Worm (Caenorhabditis elegans) whole organism, L4 larva: ENCODE results near the gene npr-5.

Source experiments
- D1046.2 ChIP-seq: fragments of 200-800 bp; sonication (Bioruptor generic); IDR thresholded peaks from 2 replicates; pipeline ENCODE4 v1.3.6; 2022; ENCODE audit warnings: missing genetic modification characterization, missing compliant biosample characterization
- F10B5.3 ChIP-seq: sonication (generic microtip); optimal IDR thresholded peaks from 2 replicates; lab custom pipeline; 2016; ENCODE audit warnings: mild to moderate bottlenecking, missing genetic modification characterization, missing compliant biosample characterization
- arid-1 ChIP-seq: fragments of 200-800 bp; sonication (Bioruptor generic); conservative IDR thresholded peaks from 2 replicates; pipeline ENCODE4 v1.3.6; 2022; ENCODE audit warnings: missing genetic modification reagents, missing genetic modification characterization, missing compliant biosample characterization
- ceh-20 ChIP-seq: fragments of 200-800 bp; sonication (Bioruptor generic); IDR thresholded peaks from 2 replicates; pipeline ENCODE4 v1.3.6; 2022; ENCODE audit warnings: missing genetic modification reagents, missing genetic modification characterization, missing compliant biosample characterization
- daf-12 ChIP-seq: fragments of 150-350 bp; optimal IDR thresholded peaks from 2 replicates; lab custom pipeline; 2014; ENCODE audit warnings: missing biosample characterization, missing genetic modification reagents, missing genetic modification characterization
- dmd-8 ChIP-seq: fragments of 200-800 bp; sonication (Bioruptor generic); IDR thresholded peaks from 2 replicates; pipeline ENCODE4 v1.3.6; 2022; ENCODE audit warnings: missing genetic modification characterization, missing compliant biosample characterization
- dpl-1 ChIP-seq: fragments of 150-350 bp; optimal IDR thresholded peaks from 2 replicates; lab custom pipeline; 2014; ENCODE audit warnings: missing biosample characterization, missing genetic modification reagents, missing genetic modification characterization
- egl-43 ChIP-seq: fragments of 200-800 bp; sonication (Bioruptor generic); IDR thresholded peaks from 2 replicates; pipeline ENCODE4 v1.3.6; 2022; ENCODE audit warnings: missing genetic modification reagents, missing genetic modification characterization, missing compliant biosample characterization
- hlh-11 ChIP-seq: fragments of 200-800 bp; sonication (Bioruptor generic); optimal IDR thresholded peaks from 2 replicates; lab custom pipeline; 2018; ENCODE audit warnings: mild to moderate bottlenecking, missing genetic modification characterization, missing compliant biosample characterization
- hlh-30 ChIP-seq: sonication (generic microtip); optimal IDR thresholded peaks from 2 replicates; lab custom pipeline; 2017; ENCODE audit warnings: antibody characterized with exemption, mild to moderate bottlenecking, missing genetic modification characterization, missing compliant biosample characterization; ENCODE audit not compliant: insufficient read depth
- hmg-1.1 ChIP-seq: fragments of 200-800 bp; sonication (Bioruptor generic); IDR thresholded peaks from 2 replicates; pipeline ENCODE4 v1.3.6; 2022; ENCODE audit warnings: missing genetic modification reagents, missing genetic modification characterization, missing compliant biosample characterization
- lin-38 ChIP-seq: fragments of 200-800 bp; sonication (Bioruptor generic); IDR thresholded peaks from 2 replicates; pipeline ENCODE4 v1.3.6; 2022; ENCODE audit warnings: missing genetic modification reagents, missing genetic modification characterization, missing compliant biosample characterization
- mes-2 ChIP-seq: sonication (generic microtip); optimal IDR thresholded peaks from 2 replicates; lab custom pipeline; 2016; ENCODE audit warnings: missing genotype, mild to moderate bottlenecking, missing genetic modification characterization, missing compliant biosample characterization; ENCODE audit not compliant: poor library complexity, severe bottlenecking
- mxl-3 ChIP-seq: fragments of 200-800 bp; sonication (Bioruptor generic); optimal IDR thresholded peaks from 2 replicates; lab custom pipeline; 2018; ENCODE audit warnings: mild to moderate bottlenecking, missing genetic modification characterization, missing compliant biosample characterization
- nhr-102 ChIP-seq: sonication (generic microtip); optimal IDR thresholded peaks from 2 replicates; lab custom pipeline; 2016; ENCODE audit warnings: mild to moderate bottlenecking, missing genetic modification characterization, moderate library complexity, missing compliant biosample characterization
- nhr-28 ChIP-seq: fragments of 150-350 bp; optimal IDR thresholded peaks from 2 replicates; lab custom pipeline; 2014; ENCODE audit warnings: missing biosample characterization, missing genetic modification characterization
- nhr-6 ChIP-seq: fragments of 150-350 bp; optimal IDR thresholded peaks from 2 replicates; lab custom pipeline; 2014; ENCODE audit warnings: missing biosample characterization, missing genetic modification characterization
- pqm-1 ChIP-seq: sonication (generic microtip); optimal IDR thresholded peaks from 2 replicates; lab custom pipeline; 2017; ENCODE audit warnings: missing biosample characterization, missing genetic modification characterization
- rbr-2 ChIP-seq: sonication (generic microtip); optimal IDR thresholded peaks from 2 replicates; lab custom pipeline; 2016; ENCODE audit warnings: missing genotype, missing genetic modification characterization, missing compliant biosample characterization
- set-16 ChIP-seq: fragments of 200-800 bp; sonication (Bioruptor generic); IDR thresholded peaks from 2 replicates; pipeline ENCODE4 v1.3.6; 2022; ENCODE audit warnings: missing genetic modification reagents, missing genetic modification characterization, missing compliant biosample characterization
- tra-1 ChIP-seq: fragments of 200-800 bp; sonication (Bioruptor generic); IDR thresholded peaks from 2 replicates; pipeline ENCODE4 v1.3.6; 2022; ENCODE audit warnings: missing genetic modification reagents, missing genetic modification characterization, missing compliant biosample characterization
- unc-130 ChIP-seq: sonication (generic microtip); optimal IDR thresholded peaks from 2 replicates; lab custom pipeline; 2016; ENCODE audit warnings: missing genetic modification reagents, missing genetic modification characterization, missing compliant biosample characterization
- unc-62 ChIP-seq, 3 experiments: fragments of 150-350 bp in 1 of 3; sonication (generic microtip); optimal IDR thresholded peaks in 2 of 3; peaks in 1 of 3; 1 replicate in 1 of 3; 2 replicates in 2 of 3; lab custom pipeline; 2014 to 2017; ENCODE audit warnings: missing biosample characterization in 3 of 3, missing genetic modification characterization in 3 of 3, missing genetic modification reagents in 3 of 3, missing genotype in 1 of 3
- vab-7 ChIP-seq: fragments of 200-800 bp; sonication (Bioruptor generic); IDR thresholded peaks from 2 replicates; pipeline ENCODE4 v1.3.6; 2022; ENCODE audit warnings: missing genetic modification reagents, missing genetic modification characterization, missing compliant biosample characterization
- zag-1 ChIP-seq: fragments of 150-350 bp; optimal IDR thresholded peaks from 2 replicates; lab custom pipeline; 2014; ENCODE audit warnings: missing biosample characterization, missing genetic modification characterization
- zip-11 ChIP-seq: fragments of 200-800 bp; sonication (Bioruptor generic); IDR thresholded peaks from 2 replicates; pipeline ENCODE4 v1.3.6; 2022; ENCODE audit warnings: missing genetic modification characterization, missing compliant biosample characterization
- ztf-11 ChIP-seq: fragments of 150-350 bp; optimal IDR thresholded peaks from 2 replicates; lab custom pipeline; 2014; ENCODE audit warnings: missing biosample characterization, missing genetic modification characterization

npr-5 gene

ce11 chrV:316919-317318 is 35.4 kb upstream of the npr-5 start:
- TF ChIP-seq dmd-8 (GFP tag; lab: Robert Waterston, UW) (peak; percentile 85), egl-43 (GFP tag; lab: Robert Waterston, UW) (peak; percentile 61; the same call in 1 of the 2 replicates), D1046.2 (GFP tag; lab: Robert Waterston, UW) (0 out of 2 replicates have a peak, but pooled peaks have one; percentile 28)
- TF ChIP-seq, all 104 proteins: peak for 3; not testable (repeated sequence) for 101

DNA sequence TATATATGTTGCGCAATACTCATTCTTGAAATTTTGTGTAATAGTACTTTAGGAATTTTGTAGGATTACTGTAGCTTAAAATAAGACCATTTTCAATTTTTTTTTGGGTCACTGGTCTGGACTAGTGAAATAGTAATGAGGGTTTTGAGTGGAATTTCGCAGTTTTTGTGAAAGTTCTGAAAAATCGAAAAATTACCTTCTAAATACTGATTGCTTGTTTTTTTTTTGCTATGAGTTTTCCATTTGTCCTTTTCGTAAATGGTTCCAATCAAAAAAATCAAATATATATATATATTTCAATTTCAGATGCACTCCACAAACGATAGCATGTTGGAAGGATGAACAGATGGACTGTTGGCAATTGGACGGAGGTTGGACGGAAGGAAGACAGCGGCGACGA is 30.9 kb upstream of the npr-5 start, which contains the start of gene nhr-15:
Gene nhr-15 (plus strand): TSS at position 301 of the 400 bp plus-strand sequence.
- no peak for TF ChIP-seq daf-12
- no peak for TF ChIP-seq F10B5.3 (tag; lab: Kevin White, UChicago)
- TF ChIP-seq nhr-102 (tag; lab: Kevin White, UChicago), result no peak
- no peak for TF ChIP-seq vab-7 (GFP tag; lab: Robert Waterston, UW)
- TF ChIP-seq lin-38 (GFP tag; lab: Robert Waterston, UW), result no peak

ce11 chrV:311485-312090 is 30.1 kb upstream of the npr-5 start, which contains the start of gene phf-10:
TSS of gene phf-10 (minus strand) at chrV:311565.
- TF ChIP-seq hlh-11 (tag; lab: Kevin White, UChicago), result no peak
- no peak for TF ChIP-seq pqm-1 (tag; lab: Kevin White, UChicago)
- TF ChIP-seq rbr-2 (tag; lab: Kevin White, UChicago), result no peak
- TF ChIP-seq dpl-1 (GFP tag; lab: Kevin White, UChicago), result peak; percentile 61
- TF ChIP-seq mes-2 (tag; lab: Kevin White, UChicago), result peak; percentile 67
- no peak for TF ChIP-seq ztf-11 (tag; lab: Kevin White, UChicago)
- no peak for TF ChIP-seq nhr-28
- peak; percentile 14 for TF ChIP-seq nhr-6 (tag; lab: Kevin White, UChicago)
- peak; percentile 48 for TF ChIP-seq lin-38 (GFP tag; lab: Robert Waterston, UW)
- peak; percentile 42; the same call in 1 of the 2 replicates for TF ChIP-seq hmg-1.1 (GFP tag; lab: Robert Waterston, UW)

- TF ChIP-seq hlh-30 (tag; lab: Kevin White, UChicago) (no peak), zip-11 (GFP tag; lab: Robert Waterston, UW) (no peak), egl-43 (GFP tag; lab: Robert Waterston, UW) (no peak), ceh-20 (GFP tag; lab: Robert Waterston, UW) (no peak), mxl-3 (GFP tag; lab: Kevin White, UChicago) (no peak)
Observed at ce11 chrV:304613-305012, 23.1 kb upstream of the npr-5 start, which contains the start of gene F33E11.3. TSS of gene F33E11.3 (minus strand) at chrV:304713.

- TF ChIP-seq arid-1, result no peak
- no peak for TF ChIP-seq zag-1 (tag; lab: Kevin White, UChicago)
- peak; percentile 91 for TF ChIP-seq set-16 (GFP tag; lab: Robert Waterston, UW)
Observed at ce11 chrV:303271-303670, 21.8 kb upstream of the npr-5 start.

- TF ChIP-seq nhr-102 (tag; lab: Kevin White, UChicago), result no peak
- no peak for TF ChIP-seq tra-1
- peak; percentile 92 for TF ChIP-seq set-16 (GFP tag; lab: Robert Waterston, UW)
Observed at ce11 chrV:298395-298794, 16.9 kb upstream of the npr-5 start.

ce11 chrV:297424-297991 is 16.0 kb upstream of the npr-5 start, which contains the start of gene F33E11.2:
TSS of gene F33E11.2 (plus strand) at chrV:297947.
- no peak for TF ChIP-seq mes-2 (tag; lab: Kevin White, UChicago)
- peak in 1 of 2 experiments; percentile 91 for TF ChIP-seq unc-62 (GFP tag; optimal IDR thresholded peaks at IDR 0.05 in 1 of 2; lab: Kevin White, UChicago)
- TF ChIP-seq unc-62 (tag; optimal IDR thresholded peaks at IDR 0.05; lab: Kevin White, UChicago), result no peak
- TF ChIP-seq unc-130 (GFP tag; lab: Kevin White, UChicago), result peak; percentile 37
